Worm (Caenorhabditis elegans) whole organism, mixed stage, embryonic: ENCODE data around the gene srsx-13.

Experiments used
- pha-4 ChIP-seq: fragments of 150-350 bp; optimal IDR thresholded peaks from 2 replicates; lab custom pipeline; 2018; ENCODE audit warnings: missing biosample characterization, missing genetic modification reagents, missing genetic modification characterization
- unc-39 ChIP-seq: fragments of 150-350 bp; optimal IDR thresholded peaks from 2 replicates; lab custom pipeline; 2014; ENCODE audit warnings: missing biosample characterization, missing genetic modification characterization

DNA sequence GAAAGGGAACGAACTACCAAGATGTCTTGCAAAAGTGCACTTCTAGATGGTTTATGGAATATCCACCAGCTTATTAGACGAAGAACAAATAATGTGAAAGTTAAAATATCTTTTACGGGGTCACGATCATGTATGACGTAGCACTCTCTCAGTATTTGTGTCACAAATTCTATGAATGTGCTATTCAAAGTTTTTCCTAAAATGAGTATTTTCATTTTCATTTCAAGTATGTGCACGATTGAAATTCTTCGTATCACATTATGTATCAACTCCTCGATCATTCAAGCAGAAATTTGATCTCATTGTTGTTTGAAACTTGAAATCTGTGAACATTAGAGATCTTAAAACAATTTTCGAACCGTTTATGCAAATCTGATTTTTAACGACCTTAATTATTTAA is 5.5 kb downstream of the srsx-13 start:
- TF ChIP-seq pha-4 (tag; lab: Kevin White, UChicago) (no peak), unc-39 (no peak)
